Worm (Caenorhabditis elegans): Measurements from ENCODE around the gene K10F12.7.

DNA sequence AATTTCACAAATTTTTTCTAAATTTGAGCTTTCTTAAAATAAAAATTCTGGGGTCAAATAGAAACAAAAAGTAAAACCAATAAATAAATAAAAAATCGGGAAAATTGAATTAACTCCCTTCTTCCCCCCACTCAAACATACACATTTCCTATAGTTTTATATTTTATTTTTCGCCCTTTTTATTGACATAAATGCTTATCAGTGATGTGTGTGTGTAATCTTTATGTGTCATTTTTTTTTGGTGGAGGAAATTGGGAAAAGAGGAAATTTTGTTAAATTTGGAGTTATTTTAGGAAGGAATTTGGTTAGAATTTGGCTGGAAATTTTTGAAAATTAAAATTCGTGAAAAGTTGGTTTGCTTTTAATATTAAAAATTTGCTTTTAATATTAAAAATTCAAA is 40.2 kb upstream of the K10F12.7 start:
- TF ChIP-seq tab-1 (GFP tag; IDR thresholded peaks at IDR 0.05) (no peak), med-1 (GFP tag; optimal IDR thresholded peaks at IDR 0.05; ENCODE audit: insufficient read depth) (no peak), ref-1 (GFP tag; conservative IDR thresholded peaks at IDR 0.05) (no peak), T22C8.4 (GFP tag; IDR thresholded peaks at IDR 0.05) (no peak), flt-1 (GFP tag; IDR thresholded peaks at IDR 0.05) (no peak), ztf-23 (GFP tag; IDR thresholded peaks at IDR 0.05) (no peak)
